Fruit fly (Drosophila melanogaster): ENCODE results near the gene Wdr62.

Wdr62 gene

dm6 chr2L:1901269-1901668 lies 16.8 kb downstream of the Wdr62 start:
- TF ChIP-seq CG7045 (GFP tag; optimal IDR thresholded peaks at IDR 0.05) (no peak), ovo (GFP tag; optimal IDR thresholded peaks at IDR 0.05) (no peak), cnc (optimal IDR thresholded peaks at IDR 0.05) (no peak), toe (GFP tag; optimal IDR thresholded peaks at IDR 0.05) (no peak), Clk (GFP tag; optimal IDR thresholded peaks at IDR 0.05) (no peak), Hr96 (GFP tag; optimal IDR thresholded peaks at IDR 0.05) (no peak), cic (GFP tag; optimal IDR thresholded peaks at IDR 0.05) (no peak), Mnt (GFP tag; optimal IDR thresholded peaks at IDR 0.05) (no peak), pad (GFP tag; optimal IDR thresholded peaks at IDR 0.05) (no peak), CG14711 (tag; optimal IDR thresholded peaks at IDR 0.05) (no peak), kay (GFP tag; ENCODE audit: borderline replicate concordance) (no peak), CG7101 (tag; optimal IDR thresholded peaks at IDR 0.05) (no peak), CG5204 (GFP tag; optimal IDR thresholded peaks at IDR 0.05) (no peak), bab1 (GFP tag; optimal IDR thresholded peaks at IDR 0.05) (no peak)

DNA sequence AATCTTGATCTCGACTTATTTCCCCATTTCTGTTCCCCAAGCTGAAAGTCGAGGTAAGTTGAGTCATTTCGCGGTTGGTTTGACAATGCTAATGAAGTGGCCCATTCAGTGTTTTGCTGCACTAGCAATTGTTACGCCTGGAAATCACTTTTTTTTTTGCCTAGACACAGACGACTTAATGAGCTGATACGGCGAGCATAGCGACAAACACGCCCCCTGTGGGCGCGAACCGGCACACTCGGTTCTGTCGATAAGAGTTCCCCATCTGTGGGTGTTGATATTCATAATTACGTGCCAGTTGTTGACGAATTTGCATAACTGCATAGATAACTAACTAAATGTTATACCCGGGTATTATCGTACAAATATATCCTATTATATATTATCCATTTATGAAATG lies 17.8 kb downstream of the Wdr62 start:
- TF ChIP-seq cic (GFP tag; optimal IDR thresholded peaks at IDR 0.05) = no peak
- TF ChIP-seq pad (GFP tag; optimal IDR thresholded peaks at IDR 0.05) = no peak
- TF ChIP-seq toe (GFP tag; optimal IDR thresholded peaks at IDR 0.05) = no peak
- no peak for TF ChIP-seq CG7045 (GFP tag; optimal IDR thresholded peaks at IDR 0.05)
- no peak for TF ChIP-seq CG11617 (GFP tag; optimal IDR thresholded peaks at IDR 0.05)
- peak; percentile 2 for TF ChIP-seq tj (GFP tag; optimal IDR thresholded peaks at IDR 0.05)
- no peak for TF ChIP-seq Clk (GFP tag; optimal IDR thresholded peaks at IDR 0.05)
- no peak for TF ChIP-seq CG14711 (tag; optimal IDR thresholded peaks at IDR 0.05)

dm6 chr2L:1902904-1903303 lies 18.5 kb downstream of the Wdr62 start:
- TF ChIP-seq CG7045 (GFP tag; optimal IDR thresholded peaks at IDR 0.05) (no peak), CG5204 (GFP tag; optimal IDR thresholded peaks at IDR 0.05) (no peak), toe (GFP tag; optimal IDR thresholded peaks at IDR 0.05) (no peak), Mnt (GFP tag; optimal IDR thresholded peaks at IDR 0.05) (no peak), CG33017 (tag; optimal IDR thresholded peaks at IDR 0.05) (no peak), Clk (GFP tag; optimal IDR thresholded peaks at IDR 0.05) (no peak), pad (GFP tag; optimal IDR thresholded peaks at IDR 0.05) (no peak), tj (GFP tag; optimal IDR thresholded peaks at IDR 0.05) (no peak), CG12768 (GFP tag; optimal IDR thresholded peaks at IDR 0.05) (no peak), Hr96 (GFP tag; optimal IDR thresholded peaks at IDR 0.05) (no peak), CG1620 (GFP tag; optimal IDR thresholded peaks at IDR 0.05) (no peak), cic (GFP tag; optimal IDR thresholded peaks at IDR 0.05) (no peak), Crg-1 (GFP tag; optimal IDR thresholded peaks at IDR 0.05) (no peak), CG14711 (tag; optimal IDR thresholded peaks at IDR 0.05) (no peak), CG11617 (GFP tag; optimal IDR thresholded peaks at IDR 0.05) (no peak)

DNA sequence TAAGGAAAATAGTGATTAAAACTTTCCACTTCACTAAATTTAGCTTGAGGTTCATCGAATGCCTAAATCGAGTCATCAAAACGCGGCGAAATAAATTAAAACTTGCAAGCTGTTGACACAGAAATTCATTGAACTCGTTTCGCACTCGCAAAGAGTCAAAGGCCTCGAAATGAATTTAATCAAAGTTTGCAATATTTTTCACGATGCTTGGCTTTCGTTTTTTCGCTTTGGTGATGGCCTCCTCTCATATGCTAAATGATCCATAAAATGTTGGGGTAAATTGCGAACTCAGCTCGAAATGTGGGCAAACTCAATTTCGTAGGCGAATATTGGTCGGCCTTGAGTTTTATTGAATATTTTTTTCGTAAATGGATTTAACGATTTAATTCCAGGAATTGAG lies 21.9 kb downstream of the Wdr62 start:
- TF ChIP-seq tj (GFP tag; optimal IDR thresholded peaks at IDR 0.05) (peak; percentile 91), cnc (optimal IDR thresholded peaks at IDR 0.05) (no peak), Clk (GFP tag; optimal IDR thresholded peaks at IDR 0.05) (no peak), CG12768 (GFP tag; optimal IDR thresholded peaks at IDR 0.05) (no peak), CG5204 (GFP tag; optimal IDR thresholded peaks at IDR 0.05) (no peak)

dm6 chr2L:1907098-1907497 lies 22.7 kb downstream of the Wdr62 start:
- TF ChIP-seq Mnt (GFP tag; optimal IDR thresholded peaks at IDR 0.05) (no peak), Clk (GFP tag; optimal IDR thresholded peaks at IDR 0.05) (no peak), CG12768 (GFP tag; optimal IDR thresholded peaks at IDR 0.05) (no peak), Crg-1 (GFP tag; optimal IDR thresholded peaks at IDR 0.05) (no peak), CG33017 (tag; optimal IDR thresholded peaks at IDR 0.05) (no peak), CG14711 (tag; optimal IDR thresholded peaks at IDR 0.05) (no peak), CG11617 (GFP tag; optimal IDR thresholded peaks at IDR 0.05) (no peak), ovo (GFP tag; optimal IDR thresholded peaks at IDR 0.05) (no peak), CG1620 (GFP tag; optimal IDR thresholded peaks at IDR 0.05) (no peak)

DNA sequence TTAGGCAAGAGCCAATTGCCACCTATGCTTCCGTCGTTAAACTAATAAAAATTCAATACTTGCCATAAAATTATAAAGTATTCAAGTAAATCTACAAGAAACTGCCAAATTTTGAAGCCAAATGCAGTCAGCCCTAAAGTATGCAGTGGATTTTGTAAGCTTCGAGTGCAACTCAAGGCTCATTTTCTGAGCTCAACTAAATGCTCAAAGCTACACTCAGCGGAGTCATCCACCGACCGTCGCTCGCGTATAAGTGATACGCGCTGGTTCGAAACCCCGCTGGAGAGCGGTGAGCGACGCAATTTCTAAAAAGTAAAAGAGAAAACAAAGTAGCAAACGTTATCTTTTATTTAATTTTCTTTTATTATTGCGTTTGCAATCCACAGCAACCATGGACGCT lies 25.3 kb downstream of the Wdr62 start:
- TF ChIP-seq bab1 (GFP tag; optimal IDR thresholded peaks at IDR 0.05) = peak; percentile 9
- TF ChIP-seq Clk (GFP tag; optimal IDR thresholded peaks at IDR 0.05) = no peak

- TF ChIP-seq Mnt (GFP tag; optimal IDR thresholded peaks at IDR 0.05) = peak; percentile 52
- no peak for TF ChIP-seq Crg-1 (GFP tag; optimal IDR thresholded peaks at IDR 0.05)
- TF ChIP-seq cnc (optimal IDR thresholded peaks at IDR 0.05) = no peak
- TF ChIP-seq CG14711 (tag; optimal IDR thresholded peaks at IDR 0.05) = peak; percentile 52
- peak; percentile 59 for TF ChIP-seq cic (GFP tag; optimal IDR thresholded peaks at IDR 0.05)
- TF ChIP-seq CG11617 (GFP tag; optimal IDR thresholded peaks at IDR 0.05) = peak; percentile 3
- TF ChIP-seq Hr96 (GFP tag; optimal IDR thresholded peaks at IDR 0.05) = no peak
- TF ChIP-seq CG7101 (tag; optimal IDR thresholded peaks at IDR 0.05) = peak; percentile 37
- peak; percentile 68 for TF ChIP-seq CG33017 (tag; optimal IDR thresholded peaks at IDR 0.05)
- TF ChIP-seq tj (GFP tag; optimal IDR thresholded peaks at IDR 0.05) = peak; percentile 48
- peak; percentile 60 for TF ChIP-seq CG12768 (GFP tag; optimal IDR thresholded peaks at IDR 0.05)
- TF ChIP-seq ovo (GFP tag; optimal IDR thresholded peaks at IDR 0.05) = no peak
- TF ChIP-seq Clk (GFP tag; optimal IDR thresholded peaks at IDR 0.05) = no peak
- peak; percentile 45 for TF ChIP-seq kay (GFP tag; ENCODE audit: borderline replicate concordance)
- TF ChIP-seq bab1 (GFP tag; optimal IDR thresholded peaks at IDR 0.05) = peak; percentile 56
Measured at dm6 chr2L:1911316-1911873, 27.0 kb downstream of the Wdr62 start.

Measured in whole organism, adult.